Worm (Caenorhabditis elegans) whole organism, midembryonic: ENCODE measurements around the gene qdpr-1.
"Not testable (repeated sequence)": the region's sequence is repeated elsewhere in the genome, so short reads cannot be mapped to it uniquely, and the experiment has no call there.

Experiments
- T22C8.4 ChIP-seq: fragments of 200-800 bp; sonication (Bioruptor generic); IDR thresholded peaks from 2 replicates; pipeline ENCODE4 v1.3.6; 2022; ENCODE audit warnings: missing genetic modification characterization, missing compliant biosample characterization
- cog-1 ChIP-seq: sonication (generic microtip); optimal IDR thresholded peaks from 2 replicates; lab custom pipeline; 2016; ENCODE audit warnings: missing genetic modification characterization, missing compliant biosample characterization
- flt-1 ChIP-seq: fragments of 200-800 bp; sonication (Bioruptor generic); IDR thresholded peaks from 2 replicates; pipeline ENCODE4 v1.3.6; 2022; ENCODE audit warnings: missing genetic modification characterization, missing compliant biosample characterization
- klf-2 ChIP-seq: fragments of 200-800 bp; sonication (Bioruptor generic); conservative IDR thresholded peaks from 2 replicates; pipeline ENCODE4 v1.3.6; 2022; ENCODE audit warnings: missing genetic modification reagents, missing genetic modification characterization, missing compliant biosample characterization
- med-1 ChIP-seq: sonication (generic microtip); optimal IDR thresholded peaks from 2 replicates; lab custom pipeline; 2017; ENCODE audit warnings: missing genetic modification characterization, mild to moderate bottlenecking, missing compliant biosample characterization, antibody characterized with exemption, missing genetic modification reagents; ENCODE audit not compliant: insufficient read depth
- ref-1 ChIP-seq: fragments of 200-800 bp; sonication (Bioruptor generic); conservative IDR thresholded peaks from 2 replicates; pipeline ENCODE4 v1.3.6; 2022; ENCODE audit warnings: missing genetic modification reagents, missing genetic modification characterization, missing compliant biosample characterization
- tab-1 ChIP-seq: fragments of 200-800 bp; sonication (Bioruptor generic); IDR thresholded peaks from 2 replicates; pipeline ENCODE4 v1.3.6; 2022; ENCODE audit warnings: missing genetic modification characterization, missing compliant biosample characterization
- ztf-23 ChIP-seq: fragments of 200-800 bp; sonication (Bioruptor generic); IDR thresholded peaks from 2 replicates; pipeline ENCODE4 v1.3.6; 2022; ENCODE audit warnings: missing genetic modification reagents, missing genetic modification characterization, missing compliant biosample characterization
- ztf-29 ChIP-seq: fragments of 200-800 bp; sonication (Bioruptor generic); IDR thresholded peaks from 2 replicates; pipeline ENCODE4 v1.3.6; 2022; ENCODE audit warnings: missing genetic modification reagents, missing genetic modification characterization, missing compliant biosample characterization

The qdpr-1 gene

ce11 chrIII:13390789-13391188 is 2.9 kb upstream of the qdpr-1 start:
- TF ChIP-seq ztf-29 (GFP tag; lab: Robert Waterston, UW) (no peak), med-1 (no peak), klf-2 (GFP tag; lab: Robert Waterston, UW) (no peak), T22C8.4 (GFP tag; lab: Robert Waterston, UW) (no peak)

- no peak for TF ChIP-seq tab-1 (GFP tag; lab: Robert Waterston, UW)
- no peak for TF ChIP-seq med-1
- TF ChIP-seq ref-1 (GFP tag; lab: Robert Waterston, UW): no peak
- no peak for TF ChIP-seq cog-1 (tag; lab: Kevin White, UChicago)
Observed at ce11 chrIII:13393239-13393638, 471 bp upstream of the qdpr-1 start, which contains the start of gene dnj-17. Gene dnj-17 (minus strand): TSS chrIII:13393339.

ce11 chrIII:13395262-13395661 is 1.6 kb downstream of the qdpr-1 start, which contains the start of gene F11F1.1:
Gene F11F1.1 (plus strand): TSS chrIII:13395562.
- no peak for TF ChIP-seq ref-1 (GFP tag; lab: Robert Waterston, UW)
- TF ChIP-seq T22C8.4 (GFP tag; lab: Robert Waterston, UW): no peak
- no peak for TF ChIP-seq med-1
- TF ChIP-seq klf-2 (GFP tag; lab: Robert Waterston, UW): no peak
- no peak for TF ChIP-seq tab-1 (GFP tag; lab: Robert Waterston, UW)
- TF ChIP-seq ztf-23 (GFP tag; lab: Robert Waterston, UW): no peak
- no peak for TF ChIP-seq ztf-29 (GFP tag; lab: Robert Waterston, UW)
- no peak for TF ChIP-seq flt-1 (GFP tag; lab: Robert Waterston, UW)
- TF ChIP-seq cog-1 (tag; lab: Kevin White, UChicago): no peak

- TF ChIP-seq klf-2 (GFP tag; lab: Robert Waterston, UW); T22C8.4 (GFP tag; lab: Robert Waterston, UW); med-1: not testable (repeated sequence)
Observed at ce11 chrIII:13401673-13402258, 8.1 kb downstream of the qdpr-1 start, which contains the start of the genes srlf-9 and srlf-10. Gene srlf-9 (minus strand): TSS chrIII:13401773. Gene srlf-10 (plus strand): TSS chrIII:13402208.

- no peak for TF ChIP-seq flt-1 (GFP tag; lab: Robert Waterston, UW)
Observed at ce11 chrIII:13402934-13403333, 9.2 kb downstream of the qdpr-1 start, which contains the start of gene mig-18. Gene mig-18 (plus strand): TSS chrIII:13403234.

ce11 chrIII:13404418-13404817 is 10.7 kb downstream of the qdpr-1 start, which contains the start of gene ttr-52:
Gene ttr-52 (plus strand): TSS chrIII:13404718.
- TF ChIP-seq med-1 (no peak), ref-1 (GFP tag; lab: Robert Waterston, UW) (no peak), klf-2 (GFP tag; lab: Robert Waterston, UW) (no peak), cog-1 (tag; lab: Kevin White, UChicago) (no peak), ztf-23 (GFP tag; lab: Robert Waterston, UW) (no peak), ztf-29 (GFP tag; lab: Robert Waterston, UW) (no peak)

ce11 chrIII:13405504-13405903 is 11.8 kb downstream of the qdpr-1 start, which contains the start of gene nas-1:
Gene nas-1 (plus strand): TSS chrIII:13405804.
- TF ChIP-seq ztf-23 (GFP tag; lab: Robert Waterston, UW): no peak
- TF ChIP-seq ztf-29 (GFP tag; lab: Robert Waterston, UW): no peak
- no peak for TF ChIP-seq med-1
- TF ChIP-seq ref-1 (GFP tag; lab: Robert Waterston, UW): no peak
- TF ChIP-seq flt-1 (GFP tag; lab: Robert Waterston, UW): no peak
- no peak for TF ChIP-seq tab-1 (GFP tag; lab: Robert Waterston, UW)
- TF ChIP-seq klf-2 (GFP tag; lab: Robert Waterston, UW): no peak
- no peak for TF ChIP-seq cog-1 (tag; lab: Kevin White, UChicago)
- no peak for TF ChIP-seq T22C8.4 (GFP tag; lab: Robert Waterston, UW)

- TF ChIP-seq flt-1 (GFP tag; lab: Robert Waterston, UW) (no peak), ztf-23 (GFP tag; lab: Robert Waterston, UW) (no peak), klf-2 (GFP tag; lab: Robert Waterston, UW) (no peak), cog-1 (tag; lab: Kevin White, UChicago) (no peak), med-1 (no peak), ref-1 (GFP tag; lab: Robert Waterston, UW) (no peak), tab-1 (GFP tag; lab: Robert Waterston, UW) (no peak), T22C8.4 (GFP tag; lab: Robert Waterston, UW) (no peak), ztf-29 (GFP tag; lab: Robert Waterston, UW) (no peak)
Observed at ce11 chrIII:13409498-13409897, 15.8 kb downstream of the qdpr-1 start, which contains the start of gene myo-6. Gene myo-6 (plus strand): TSS chrIII:13409798.

ce11 chrIII:13411202-13411601 is 17.5 kb downstream of the qdpr-1 start:
- TF ChIP-seq ref-1 (GFP tag; lab: Robert Waterston, UW): no peak
- TF ChIP-seq ztf-29 (GFP tag; lab: Robert Waterston, UW): no peak
- TF ChIP-seq flt-1 (GFP tag; lab: Robert Waterston, UW): no peak
- TF ChIP-seq tab-1 (GFP tag; lab: Robert Waterston, UW): no peak
- TF ChIP-seq T22C8.4 (GFP tag; lab: Robert Waterston, UW): no peak
- TF ChIP-seq cog-1 (tag; lab: Kevin White, UChicago): no peak

ce11 chrIII:13418975-13419374 is 25.3 kb downstream of the qdpr-1 start:
- TF ChIP-seq cog-1 (tag; lab: Kevin White, UChicago) (no peak), tab-1 (GFP tag; lab: Robert Waterston, UW) (no peak), T22C8.4 (GFP tag; lab: Robert Waterston, UW) (no peak), ref-1 (GFP tag; lab: Robert Waterston, UW) (no peak), ztf-23 (GFP tag; lab: Robert Waterston, UW) (no peak), ztf-29 (GFP tag; lab: Robert Waterston, UW) (no peak), med-1 (no peak), klf-2 (GFP tag; lab: Robert Waterston, UW) (no peak), flt-1 (GFP tag; lab: Robert Waterston, UW) (no peak)
